Fruit fly (Drosophila melanogaster) whole organism, prepupa: ENCODE data around the gene CG5255.

Source experiments
- Blimp-1 ChIP-seq: fragments of 200-800 bp; sonication (Bioruptor generic); optimal IDR thresholded peaks from 3 replicates; lab custom pipeline; 2017; ENCODE audit warnings: missing biosample characterization, missing genetic modification characterization, mild to moderate bottlenecking, moderate library complexity, missing genetic modification reagents
- CG10669 ChIP-seq: fragments of 200-800 bp; sonication (Bioruptor generic); optimal IDR thresholded peaks from 3 replicates; lab custom pipeline; 2018; ENCODE audit warnings: missing biosample characterization, mild to moderate bottlenecking, missing genetic modification characterization, moderate library complexity
- CG11294 ChIP-seq: fragments of 200-800 bp; sonication (Bioruptor generic); IDR thresholded peaks from 2 replicates; pipeline ENCODE4 v1.3.6; 2022; ENCODE audit warnings: missing biosample characterization, missing genetic modification characterization
- CG11762 ChIP-seq: fragments of 200-800 bp; sonication (Bioruptor generic); optimal IDR thresholded peaks from 3 replicates; lab custom pipeline; 2016; ENCODE audit warnings: missing biosample characterization, missing genetic modification characterization; ENCODE audit not compliant: insufficient read depth
- CG11902 ChIP-seq: fragments of 200-800 bp; sonication (Bioruptor generic); optimal IDR thresholded peaks from 3 replicates; lab custom pipeline; 2016; ENCODE audit warnings: missing biosample characterization, missing genetic modification characterization
- CG15336 ChIP-seq: fragments of 200-800 bp; sonication (Bioruptor generic); IDR thresholded peaks from 2 replicates; pipeline ENCODE4 v1.3.6; 2022; ENCODE audit warnings: missing biosample characterization, missing genetic modification characterization
- CG32006 ChIP-seq: fragments of 200-800 bp; sonication (Bioruptor generic); optimal IDR thresholded peaks from 3 replicates; lab custom pipeline; 2017; ENCODE audit warnings: missing biosample characterization, mild to moderate bottlenecking, missing genetic modification characterization
- CG34406 ChIP-seq: fragments of 200-800 bp; sonication (Bioruptor generic); optimal IDR thresholded peaks from 3 replicates; lab custom pipeline; 2016; ENCODE audit warnings: missing biosample characterization, missing genetic modification characterization
- CG3919 ChIP-seq: fragments of 200-800 bp; sonication (Bioruptor generic); optimal IDR thresholded peaks from 3 replicates; lab custom pipeline; 2016; ENCODE audit warnings: missing biosample characterization, missing genetic modification characterization
- CG4318 ChIP-seq: fragments of 200-800 bp; sonication (Bioruptor generic); optimal IDR thresholded peaks from 3 replicates; lab custom pipeline; 2017; ENCODE audit warnings: missing biosample characterization, mild to moderate bottlenecking, missing genetic modification characterization
- CG6792 ChIP-seq: fragments of 200-800 bp; sonication (Bioruptor generic); optimal IDR thresholded peaks from 3 replicates; lab custom pipeline; 2016; ENCODE audit warnings: missing biosample characterization, missing genetic modification characterization
- CG6808 ChIP-seq: fragments of 200-800 bp; sonication (Bioruptor generic); optimal IDR thresholded peaks from 3 replicates; lab custom pipeline; 2017; ENCODE audit warnings: missing biosample characterization, missing genetic modification characterization, mild to moderate bottlenecking, moderate library complexity, missing genetic modification reagents
- CG6854 ChIP-seq: fragments of 200-800 bp; sonication (Bioruptor generic); optimal IDR thresholded peaks from 2 replicates; lab custom pipeline; 2017; ENCODE audit warnings: missing biosample characterization, mild to moderate bottlenecking, missing genetic modification characterization
- CG8119 ChIP-seq: fragments of 200-800 bp; sonication (Bioruptor generic); IDR thresholded peaks from 3 replicates; pipeline ENCODE4 v1.3.6; 2022; ENCODE audit warnings: missing biosample characterization, missing genetic modification characterization
- CG8319 ChIP-seq: fragments of 200-800 bp; sonication (Bioruptor generic); optimal IDR thresholded peaks from 3 replicates; lab custom pipeline; 2016; ENCODE audit warnings: missing biosample characterization, missing genetic modification characterization
- Eip93F ChIP-seq: fragments of 200-800 bp; sonication (Bioruptor generic); optimal IDR thresholded peaks from 2 replicates; lab custom pipeline; 2016; ENCODE audit warnings: missing biosample characterization, mild to moderate bottlenecking, missing genetic modification characterization
- Ets21C ChIP-seq: fragments of 200-800 bp; sonication (Bioruptor generic); optimal IDR thresholded peaks from 3 replicates; lab custom pipeline; 2016; ENCODE audit warnings: missing biosample characterization, missing genetic modification characterization
- Ets96B ChIP-seq: fragments of 200-800 bp; optimal IDR thresholded peaks from 2 replicates; lab custom pipeline; 2019; ENCODE audit warnings: missing biosample characterization, mild to moderate bottlenecking, missing genetic modification characterization, moderate library complexity
- Hr38 ChIP-seq: sonication (Bioruptor generic); optimal IDR thresholded peaks from 2 replicates; lab custom pipeline; 2016; ENCODE audit warnings: missing biosample characterization, missing genetic modification characterization
- Hr4 ChIP-seq: fragments of 200-800 bp; sonication (Bioruptor generic); optimal IDR thresholded peaks from 3 replicates; lab custom pipeline; 2016; ENCODE audit warnings: missing biosample characterization, missing genetic modification characterization
- Lpt ChIP-seq: fragments of 200-800 bp; sonication (Bioruptor generic); optimal IDR thresholded peaks from 3 replicates; lab custom pipeline; 2016; ENCODE audit warnings: missing biosample characterization, missing genetic modification characterization
- Met ChIP-seq: fragments of 200-800 bp; sonication (Bioruptor generic); optimal IDR thresholded peaks from 3 replicates; lab custom pipeline; 2016; ENCODE audit warnings: missing biosample characterization, missing genetic modification characterization
- OdsH ChIP-seq: fragments of 200-800 bp; sonication (Bioruptor generic); optimal IDR thresholded peaks from 3 replicates; lab custom pipeline; 2016; ENCODE audit warnings: missing biosample characterization, missing genetic modification characterization
- Smox ChIP-seq: fragments of 200-800 bp; sonication (Bioruptor generic); optimal IDR thresholded peaks from 3 replicates; lab custom pipeline; 2016; ENCODE audit warnings: missing biosample characterization, missing genetic modification characterization
- Sox102F ChIP-seq: fragments of 200-800 bp; sonication (Bioruptor generic); optimal IDR thresholded peaks from 2 replicates; lab custom pipeline; 2016; ENCODE audit warnings: missing biosample characterization, mild to moderate bottlenecking, missing genetic modification characterization
- Sox14 ChIP-seq: fragments of 200-800 bp; sonication (Bioruptor generic); optimal IDR thresholded peaks from 3 replicates; lab custom pipeline; 2016; ENCODE audit warnings: missing biosample characterization, missing genetic modification characterization
- Sox15 ChIP-seq: fragments of 200-800 bp; sonication (Bioruptor generic); optimal IDR thresholded peaks from 3 replicates; lab custom pipeline; 2016; ENCODE audit warnings: missing biosample characterization, missing genetic modification characterization
- achi ChIP-seq: fragments of 200-800 bp; sonication (Bioruptor generic); optimal IDR thresholded peaks from 3 replicates; lab custom pipeline; 2016; ENCODE audit warnings: missing biosample characterization, missing genetic modification characterization
- dac ChIP-seq: fragments of 200-800 bp; sonication (Bioruptor generic); optimal IDR thresholded peaks from 2 replicates; lab custom pipeline; 2017; ENCODE audit warnings: missing biosample characterization, mild to moderate bottlenecking, missing genetic modification characterization
- dsx ChIP-seq: fragments of 200-800 bp; optimal IDR thresholded peaks from 3 replicates; lab custom pipeline; 2019; ENCODE audit warnings: missing biosample characterization, mild to moderate bottlenecking, missing genetic modification characterization, moderate library complexity; ENCODE audit not compliant: poor library complexity, severe bottlenecking
- eg ChIP-seq: fragments of 200-800 bp; sonication (Bioruptor generic); IDR thresholded peaks from 3 replicates; pipeline ENCODE4 v1.3.6; 2022; ENCODE audit warnings: missing biosample characterization, missing genetic modification characterization
- esn ChIP-seq: fragments of 200-800 bp; sonication (Bioruptor generic); optimal IDR thresholded peaks from 2 replicates; lab custom pipeline; 2016; ENCODE audit warnings: missing biosample characterization, mild to moderate bottlenecking, missing genetic modification characterization, moderate library complexity
- fd85E ChIP-seq: fragments of 200-800 bp; sonication (Bioruptor generic); optimal IDR thresholded peaks from 3 replicates; lab custom pipeline; 2016; ENCODE audit warnings: missing biosample characterization, missing genetic modification characterization
- fkh ChIP-seq: fragments of 200-800 bp; sonication (Bioruptor generic); optimal IDR thresholded peaks from 3 replicates; lab custom pipeline; 2017; ENCODE audit warnings: missing biosample characterization, mild to moderate bottlenecking, missing genetic modification characterization, moderate library complexity
- lz ChIP-seq: fragments of 200-800 bp; sonication (Bioruptor generic); optimal IDR thresholded peaks from 3 replicates; lab custom pipeline; 2016; ENCODE audit warnings: missing biosample characterization, missing genetic modification characterization
- pdm3 ChIP-seq: fragments of 200-800 bp; sonication (Bioruptor generic); optimal IDR thresholded peaks from 3 replicates; lab custom pipeline; 2016; ENCODE audit warnings: missing biosample characterization, missing genetic modification characterization
- salr ChIP-seq, 2 experiments: fragments of 200-800 bp; sonication (Bioruptor generic); optimal IDR thresholded peaks; 3 replicates each; lab custom pipeline; 2016 to 2018; ENCODE audit warnings: missing biosample characterization in 2 of 2, missing genetic modification characterization in 2 of 2, mild to moderate bottlenecking in 1 of 2
- ss ChIP-seq, 2 experiments: fragments of 200-800 bp; sonication (Bioruptor generic); optimal IDR thresholded peaks; 2 replicates in 1 of 2; 3 replicates in 1 of 2; lab custom pipeline; 2017 to 2018; ENCODE audit warnings: mild to moderate bottlenecking in 2 of 2, missing biosample characterization in 2 of 2, missing genetic modification characterization in 2 of 2, moderate library complexity in 1 of 2
- svp ChIP-seq: fragments of 200-800 bp; sonication (Bioruptor generic); peaks from one replicate; lab custom pipeline; 2016; ENCODE audit warnings: missing biosample characterization, missing genetic modification characterization
- topi ChIP-seq: fragments of 200-800 bp; sonication (Bioruptor generic); optimal IDR thresholded peaks from 3 replicates; lab custom pipeline; 2016; ENCODE audit warnings: missing biosample characterization, missing genetic modification characterization
- vri ChIP-seq: fragments of 200-800 bp; sonication (Bioruptor generic); optimal IDR thresholded peaks from 3 replicates; lab custom pipeline; 2016; ENCODE audit warnings: missing biosample characterization, mild to moderate bottlenecking, missing genetic modification characterization

Gene CG5255

DNA sequence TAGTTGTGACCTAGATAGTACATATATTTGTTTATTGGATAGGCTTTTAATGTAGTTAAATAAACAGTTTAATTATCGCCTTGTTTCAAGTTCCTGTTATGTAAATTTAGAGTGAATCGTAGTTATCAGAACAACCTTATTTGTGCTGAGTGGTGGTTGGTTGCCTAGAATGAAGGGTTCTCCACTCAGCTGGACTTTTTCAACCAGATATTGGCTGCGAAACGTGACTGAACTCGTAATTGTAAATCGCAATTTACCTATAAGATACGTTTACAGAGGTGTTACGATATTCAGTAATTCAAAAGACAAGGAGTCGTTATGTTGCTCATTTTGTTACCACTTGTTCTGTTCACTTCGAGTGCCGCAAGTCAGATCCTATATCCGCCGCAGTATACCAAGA, at the start of gene CG5255:
Gene CG5255, plus strand, starts transcription at position 301 of the 400 bp plus-strand sequence.
- TF ChIP-seq Sox14 = no peak
- no peak for TF ChIP-seq Eip93F (GFP tag; lab: Kevin White, UChicago)
- TF ChIP-seq Ets96B = no peak
- TF ChIP-seq CG8119 (GFP tag; lab: Robert Waterston, UW) = no peak
- TF ChIP-seq CG10669 (GFP tag; lab: Kevin White, UChicago) = no peak
- TF ChIP-seq Ets21C = no peak
- no peak for TF ChIP-seq Hr38 (GFP tag; lab: Kevin White, UChicago)
- TF ChIP-seq topi = no peak
- no peak for TF ChIP-seq dsx (GFP tag; lab: Kevin White, UChicago)
- no peak for TF ChIP-seq lz (GFP tag; lab: Kevin White, UChicago)
- TF ChIP-seq fd85E (GFP tag; lab: Kevin White, UChicago) = no peak
- TF ChIP-seq eg (GFP tag; lab: Robert Waterston, UW) = no peak
- TF ChIP-seq dac (GFP tag; lab: Kevin White, UChicago) = no peak

DNA sequence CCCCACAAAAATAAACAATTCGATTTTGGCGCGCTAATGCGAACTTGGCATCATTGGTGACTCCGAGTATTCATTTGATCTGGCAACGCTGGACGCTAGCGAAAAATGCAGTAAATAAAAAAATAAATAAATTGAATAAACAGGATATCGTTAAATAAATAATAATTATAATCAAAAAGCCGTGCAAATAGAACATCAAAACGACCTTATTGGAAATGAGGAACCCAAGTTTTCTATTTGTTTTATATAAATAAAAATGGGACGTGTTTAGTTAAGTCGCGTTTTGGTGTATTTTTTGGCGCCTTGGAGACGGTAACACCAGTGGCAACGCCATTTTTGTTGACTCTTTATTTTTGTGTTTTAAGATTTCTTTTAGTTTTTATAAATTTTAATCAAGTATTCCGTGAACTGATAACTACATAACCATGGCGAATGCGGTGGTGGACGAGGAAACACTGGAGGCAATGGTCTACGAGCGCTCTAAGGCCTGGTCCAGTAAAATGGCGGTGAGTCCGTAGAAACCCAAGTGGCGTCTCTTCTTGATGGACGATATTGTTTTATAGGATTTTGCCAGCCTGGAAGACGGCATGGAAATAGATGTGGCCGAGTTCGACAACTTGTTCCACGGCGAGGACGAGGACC, 49.6 kb upstream of the CG5255 start, which contains the start of gene cal1:
Gene cal1, plus strand, starts transcription at position 304 of the 642 bp plus-strand sequence.
- TF ChIP-seq Ets21C (no peak), svp (GFP tag; lab: Kevin White, UChicago) (no peak), fkh (peak; percentile 94), esn (GFP tag; lab: Kevin White, UChicago) (no peak), CG6808 (GFP tag; lab: Kevin White, UChicago) (peak; percentile 100), OdsH (GFP tag; lab: Kevin White, UChicago) (no peak), lz (GFP tag; lab: Kevin White, UChicago) (no peak), Sox102F (GFP tag; lab: Kevin White, UChicago) (no peak), Sox15 (GFP tag; lab: Kevin White, UChicago) (no peak)

DNA sequence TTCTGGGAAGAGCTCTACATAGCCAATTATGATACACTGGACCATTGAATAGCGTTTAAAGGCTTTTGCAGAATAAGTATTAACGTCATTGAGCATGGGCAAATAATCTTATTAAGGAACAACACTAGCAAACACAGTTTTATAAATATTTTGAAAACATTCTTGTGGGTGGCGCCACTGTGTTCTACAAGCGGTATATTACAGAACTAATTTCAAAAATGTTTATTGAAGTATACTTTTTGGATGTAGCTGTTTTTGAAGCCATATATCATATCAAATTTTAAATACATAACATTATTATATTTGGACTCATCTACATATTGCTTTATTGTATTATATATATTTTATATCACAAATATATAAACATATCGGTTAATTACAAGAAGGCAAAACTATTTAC, 28.8 kb upstream of the CG5255 start:
- TF ChIP-seq Hr38 (GFP tag; lab: Kevin White, UChicago) (no peak), Blimp-1 (GFP tag; lab: Kevin White, UChicago) (no peak), CG11294 (GFP tag; lab: Robert Waterston, UW) (no peak), Hr4 (GFP tag; lab: Kevin White, UChicago) (no peak), Sox15 (GFP tag; lab: Kevin White, UChicago) (no peak), lz (GFP tag; lab: Kevin White, UChicago) (no peak), CG6854 (no peak), topi (no peak), Smox (GFP tag; lab: Kevin White, UChicago) (no peak), CG32006 (GFP tag; lab: Kevin White, UChicago) (no peak), CG6792 (GFP tag; lab: Kevin White, UChicago) (no peak), fd85E (GFP tag; lab: Kevin White, UChicago) (no peak), Eip93F (GFP tag; lab: Kevin White, UChicago) (no peak), CG8319 (GFP tag; lab: Kevin White, UChicago) (no peak), salr (GFP tag; optimal IDR thresholded peaks at IDR 0.05; lab: Kevin White, UChicago) (no peak), achi (GFP tag; lab: Kevin White, UChicago) (no peak), Lpt (GFP tag; lab: Kevin White, UChicago) (no peak), svp (GFP tag; lab: Kevin White, UChicago) (no peak), CG11902 (no peak)

DNA sequence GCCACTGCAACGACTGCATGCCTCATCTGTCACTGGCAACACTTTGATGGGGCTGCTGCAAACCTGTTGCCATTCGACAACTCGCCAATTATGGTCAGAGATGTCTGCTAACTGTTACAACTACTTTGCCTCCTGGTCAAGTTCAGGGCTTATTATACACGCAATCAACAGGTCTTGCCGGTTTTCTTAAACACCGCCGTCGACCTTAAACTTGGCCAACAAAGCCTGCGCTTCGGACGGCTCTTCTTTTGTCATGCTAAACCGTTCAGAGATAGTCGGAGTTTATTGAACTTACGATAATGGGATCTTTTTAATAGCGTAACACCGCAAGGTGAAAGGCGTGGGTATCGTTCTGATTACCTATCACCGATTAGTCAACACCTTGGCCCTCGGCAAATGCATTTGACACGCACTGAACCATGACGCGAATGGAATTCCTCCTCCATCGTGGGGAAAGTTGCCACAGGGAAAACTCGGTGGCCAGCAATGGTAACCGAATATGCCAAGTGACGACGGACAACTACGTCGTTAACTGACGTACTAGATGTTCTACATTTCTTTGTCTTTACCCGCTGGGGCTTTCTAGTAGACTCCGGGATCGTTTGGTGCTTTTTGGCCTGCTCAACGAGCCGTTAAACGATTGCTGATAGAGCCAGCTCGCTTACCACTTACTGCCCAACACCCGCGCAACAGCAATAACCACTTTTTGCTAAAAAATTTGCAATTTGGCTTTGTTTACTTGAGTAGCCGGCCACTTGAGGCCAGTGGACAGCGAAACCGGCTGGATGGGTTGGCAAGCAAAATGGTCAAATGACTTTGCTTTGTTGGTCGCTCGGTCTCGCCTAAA, 26.6 kb upstream of the CG5255 start:
- TF ChIP-seq dsx (GFP tag; lab: Kevin White, UChicago) (peak; percentile 27), topi (no peak), Sox102F (GFP tag; lab: Kevin White, UChicago) (no peak), vri (GFP tag; lab: Kevin White, UChicago) (peak; percentile 85), Met (no peak), CG4318 (GFP tag; lab: Kevin White, UChicago) (no peak), CG15336 (no peak), ss (GFP tag; optimal IDR thresholded peaks at IDR 0.05; lab: Kevin White, UChicago) (peak in 1 of 2 experiments; percentile 41), CG11762 (GFP tag; lab: Kevin White, UChicago) (no peak), pdm3 (GFP tag; lab: Kevin White, UChicago) (no peak), eg (GFP tag; lab: Robert Waterston, UW) (peak; percentile 12; the same call in 1 of the 3 replicates), CG3919 (GFP tag; lab: Kevin White, UChicago) (no peak), CG34406 (GFP tag; lab: Kevin White, UChicago) (no peak)
